Worm (Caenorhabditis elegans): ENCODE data around the gene txdc-9.

ce11 chrIII:6439854-6440253 is 7.9 kb downstream of the txdc-9 start:
- no peak for TF ChIP-seq fkh-8 (tag; optimal IDR thresholded peaks at IDR 0.05)
- no peak for TF ChIP-seq mdl-1 (tag; optimal IDR thresholded peaks at IDR 0.05)
- no peak for TF ChIP-seq zag-1 (tag; optimal IDR thresholded peaks at IDR 0.05)
- no peak for TF ChIP-seq nhr-11 (tag; optimal IDR thresholded peaks at IDR 0.05)
- no peak for TF ChIP-seq snpc-4 (tag; optimal IDR thresholded peaks at IDR 0.05)
- no peak for TF ChIP-seq grh-1 (GFP tag; IDR thresholded peaks at IDR 0.05)
- no peak for TF ChIP-seq tbx-2 (tag; optimal IDR thresholded peaks at IDR 0.05)
- TF ChIP-seq ama-1 (optimal IDR thresholded peaks at IDR 0.05): no peak
- no peak for TF ChIP-seq nhr-12 (tag; optimal IDR thresholded peaks at IDR 0.05)
- no peak for TF ChIP-seq lsy-2 (tag; optimal IDR thresholded peaks at IDR 0.05)
- TF ChIP-seq fkh-10 (GFP tag; optimal IDR thresholded peaks at IDR 0.05): no peak
- no peak for TF ChIP-seq fkh-4 (tag; optimal IDR thresholded peaks at IDR 0.05; ENCODE audit: borderline replicate concordance)
- no peak for TF ChIP-seq nhr-77 (tag; optimal IDR thresholded peaks at IDR 0.05)
- TF ChIP-seq hlh-17 (GFP tag; optimal IDR thresholded peaks at IDR 0.05; ENCODE audit: borderline replicate concordance): no peak
